Worm (Caenorhabditis elegans) whole organism, late embryonic: ENCODE results near the gene mpc-1.

Source experiments
- C08G9.2 ChIP-seq: sonication (generic microtip); optimal IDR thresholded peaks from 2 replicates; lab custom pipeline; 2016; ENCODE audit warnings: mild to moderate bottlenecking, missing genetic modification characterization, moderate library complexity, missing compliant biosample characterization
- K02D7.2 ChIP-seq: sonication (generic microtip); optimal IDR thresholded peaks from 2 replicates; lab custom pipeline; 2017; ENCODE audit warnings: mild to moderate bottlenecking, missing genetic modification characterization, missing compliant biosample characterization
- T23F11.4 ChIP-seq: fragments of 200-800 bp; sonication (Bioruptor generic); optimal IDR thresholded peaks from 2 replicates; lab custom pipeline; 2018; ENCODE audit warnings: mild to moderate bottlenecking, missing genetic modification characterization, missing compliant biosample characterization
- Y22D7AL.16 ChIP-seq: sonication (generic microtip); optimal IDR thresholded peaks from 2 replicates; lab custom pipeline; 2016; ENCODE audit warnings: missing genetic modification characterization, missing compliant biosample characterization
- ama-1 ChIP-seq: fragments of 150-350 bp; optimal IDR thresholded peaks from 2 replicates; lab custom pipeline; 2014
- ceh-14 ChIP-seq: sonication (generic microtip); optimal IDR thresholded peaks from 2 replicates; lab custom pipeline; 2016; ENCODE audit warnings: missing genotype, missing genetic modification characterization, missing compliant biosample characterization
- ceh-18 ChIP-seq: sonication (generic microtip); optimal IDR thresholded peaks from 2 replicates; lab custom pipeline; 2016; ENCODE audit warnings: missing genetic modification characterization, missing compliant biosample characterization
- ceh-2 ChIP-seq: sonication (generic microtip); optimal IDR thresholded peaks from 2 replicates; lab custom pipeline; 2016; ENCODE audit warnings: missing genotype, missing genetic modification characterization, missing compliant biosample characterization
- ceh-22 ChIP-seq: sonication (generic microtip); optimal IDR thresholded peaks from 2 replicates; lab custom pipeline; 2017; ENCODE audit warnings: missing biosample characterization, missing genetic modification characterization
- ceh-24 ChIP-seq: sonication (generic microtip); optimal IDR thresholded peaks from 2 replicates; lab custom pipeline; 2016; ENCODE audit warnings: mild to moderate bottlenecking, missing genetic modification characterization, missing compliant biosample characterization
- ceh-30 ChIP-seq: fragments of 150-350 bp; optimal IDR thresholded peaks from 2 replicates; lab custom pipeline; 2014; ENCODE audit warnings: missing biosample characterization, missing genetic modification characterization
- ceh-31 ChIP-seq: sonication (generic microtip); optimal IDR thresholded peaks from 2 replicates; lab custom pipeline; 2016; ENCODE audit warnings: missing genetic modification characterization, missing compliant biosample characterization
- ceh-34 ChIP-seq: sonication (generic microtip); optimal IDR thresholded peaks from 2 replicates; lab custom pipeline; 2016; ENCODE audit warnings: mild to moderate bottlenecking, missing genetic modification characterization, missing compliant biosample characterization
- ceh-45 ChIP-seq: fragments of 200-800 bp; sonication (Bioruptor generic); IDR thresholded peaks from 2 replicates; pipeline ENCODE4 v1.3.6; 2022; ENCODE audit warnings: missing genetic modification reagents, missing genetic modification characterization, missing compliant biosample characterization
- ceh-9 ChIP-seq: sonication (generic microtip); optimal IDR thresholded peaks from 2 replicates; lab custom pipeline; 2016; ENCODE audit warnings: mild to moderate bottlenecking, missing genetic modification characterization, inconsistent platforms, missing compliant biosample characterization
- che-1 ChIP-seq: sonication (generic microtip); optimal IDR thresholded peaks from 2 replicates; lab custom pipeline; 2016; ENCODE audit warnings: mild to moderate bottlenecking, missing genetic modification characterization, missing compliant biosample characterization
- dmd-4 ChIP-seq: sonication (generic microtip); optimal IDR thresholded peaks from 2 replicates; lab custom pipeline; 2016; ENCODE audit warnings: borderline replicate concordance, missing genetic modification characterization, missing compliant biosample characterization
- elt-4 ChIP-seq: sonication (generic microtip); optimal IDR thresholded peaks from 2 replicates; lab custom pipeline; 2016; ENCODE audit warnings: missing genetic modification characterization, missing compliant biosample characterization
- ets-4 ChIP-seq: sonication (generic microtip); optimal IDR thresholded peaks from 2 replicates; lab custom pipeline; 2016; ENCODE audit warnings: missing genetic modification characterization, missing compliant biosample characterization
- fax-1 ChIP-seq: sonication (generic microtip); optimal IDR thresholded peaks from 2 replicates; lab custom pipeline; 2016; ENCODE audit warnings: missing genotype, missing genetic modification characterization, missing compliant biosample characterization
- hlh-13 ChIP-seq: fragments of 200-800 bp; sonication (Bioruptor generic); optimal IDR thresholded peaks from 2 replicates; lab custom pipeline; 2018; ENCODE audit warnings: mild to moderate bottlenecking, missing genetic modification characterization, missing compliant biosample characterization
- hlh-6 ChIP-seq: sonication (generic microtip); optimal IDR thresholded peaks from 2 replicates; lab custom pipeline; 2016; ENCODE audit warnings: missing genotype, missing genetic modification characterization, missing compliant biosample characterization
- hlh-8 ChIP-seq: sonication (generic microtip); optimal IDR thresholded peaks from 2 replicates; lab custom pipeline; 2016; ENCODE audit warnings: missing genotype, missing genetic modification characterization, missing compliant biosample characterization
- lim-6 ChIP-seq: sonication (generic microtip); optimal IDR thresholded peaks from 2 replicates; lab custom pipeline; 2016; ENCODE audit warnings: missing genetic modification characterization, missing compliant biosample characterization
- mec-3 ChIP-seq: sonication (generic microtip); optimal IDR thresholded peaks from 2 replicates; lab custom pipeline; 2016; ENCODE audit warnings: borderline replicate concordance, missing genetic modification characterization, missing compliant biosample characterization
- nfya-1 ChIP-seq: sonication (generic microtip); optimal IDR thresholded peaks from 2 replicates; lab custom pipeline; 2017; ENCODE audit warnings: missing genetic modification characterization, mild to moderate bottlenecking, missing compliant biosample characterization, antibody characterized with exemption, moderate library complexity
- nhr-11 ChIP-seq: fragments of 150-350 bp; optimal IDR thresholded peaks from 2 replicates; lab custom pipeline; 2014; ENCODE audit warnings: missing biosample characterization, missing genetic modification characterization
- nhr-232 ChIP-seq: sonication (generic microtip); optimal IDR thresholded peaks from 2 replicates; lab custom pipeline; 2016; ENCODE audit warnings: missing genetic modification characterization, missing compliant biosample characterization
- npax-4 ChIP-seq: sonication (generic microtip); optimal IDR thresholded peaks from 2 replicates; lab custom pipeline; 2016; ENCODE audit warnings: missing genetic modification characterization, missing compliant biosample characterization
- pag-3 ChIP-seq: sonication (generic microtip); optimal IDR thresholded peaks from 2 replicates; lab custom pipeline; 2016; ENCODE audit warnings: missing compliant biosample characterization, missing genetic modification characterization, borderline replicate concordance
- pat-9 ChIP-seq: fragments of 200-800 bp; sonication (Bioruptor generic); optimal IDR thresholded peaks from 2 replicates; lab custom pipeline; 2018; ENCODE audit warnings: mild to moderate bottlenecking, missing genetic modification characterization, moderate library complexity, missing compliant biosample characterization
- pax-1 ChIP-seq: fragments of 150-350 bp; optimal IDR thresholded peaks from 2 replicates; lab custom pipeline; 2014; ENCODE audit warnings: missing biosample characterization, missing genetic modification characterization
- pha-2 ChIP-seq: sonication (generic microtip); optimal IDR thresholded peaks from 2 replicates; lab custom pipeline; 2017; ENCODE audit warnings: mild to moderate bottlenecking, missing genetic modification characterization, missing compliant biosample characterization
- pha-4 ChIP-seq: fragments of 150-350 bp; optimal IDR thresholded peaks from 2 replicates; lab custom pipeline; 2018; ENCODE audit warnings: missing biosample characterization, missing genetic modification reagents, missing genetic modification characterization
- pqm-1 ChIP-seq: sonication (generic microtip); optimal IDR thresholded peaks from 2 replicates; lab custom pipeline; 2016; ENCODE audit warnings: missing genetic modification characterization, missing compliant biosample characterization
- pros-1 ChIP-seq: fragments of 150-350 bp; optimal IDR thresholded peaks from 2 replicates; lab custom pipeline; 2014; ENCODE audit warnings: missing biosample characterization, missing genetic modification reagents, missing genetic modification characterization
- ref-2 ChIP-seq: sonication (generic microtip); optimal IDR thresholded peaks from 2 replicates; lab custom pipeline; 2016; ENCODE audit warnings: missing genetic modification characterization, missing compliant biosample characterization
- sdc-2 ChIP-seq: sonication (generic microtip); optimal IDR thresholded peaks from 2 replicates; lab custom pipeline; 2016; ENCODE audit warnings: missing genotype, missing genetic modification characterization, missing compliant biosample characterization
- sox-4 ChIP-seq: sonication (generic microtip); optimal IDR thresholded peaks from 2 replicates; lab custom pipeline; 2017; ENCODE audit warnings: mild to moderate bottlenecking, missing genetic modification characterization, inconsistent platforms, missing compliant biosample characterization
- tbx-2 ChIP-seq: sonication (generic microtip); optimal IDR thresholded peaks from 2 replicates; lab custom pipeline; 2016; ENCODE audit warnings: missing genetic modification characterization, missing compliant biosample characterization
- ttx-3 ChIP-seq: sonication (generic microtip); optimal IDR thresholded peaks from 2 replicates; lab custom pipeline; 2016; ENCODE audit warnings: missing genetic modification reagents, missing genetic modification characterization, missing compliant biosample characterization
- zip-5 ChIP-seq: sonication (generic microtip); optimal IDR thresholded peaks from 2 replicates; lab custom pipeline; 2016; ENCODE audit warnings: missing genetic modification characterization, missing compliant biosample characterization
- ztf-16 ChIP-seq: sonication (generic microtip); optimal IDR thresholded peaks from 2 replicates; lab custom pipeline; 2017; ENCODE audit warnings: missing genetic modification characterization, missing compliant biosample characterization

mpc-1 gene

DNA sequence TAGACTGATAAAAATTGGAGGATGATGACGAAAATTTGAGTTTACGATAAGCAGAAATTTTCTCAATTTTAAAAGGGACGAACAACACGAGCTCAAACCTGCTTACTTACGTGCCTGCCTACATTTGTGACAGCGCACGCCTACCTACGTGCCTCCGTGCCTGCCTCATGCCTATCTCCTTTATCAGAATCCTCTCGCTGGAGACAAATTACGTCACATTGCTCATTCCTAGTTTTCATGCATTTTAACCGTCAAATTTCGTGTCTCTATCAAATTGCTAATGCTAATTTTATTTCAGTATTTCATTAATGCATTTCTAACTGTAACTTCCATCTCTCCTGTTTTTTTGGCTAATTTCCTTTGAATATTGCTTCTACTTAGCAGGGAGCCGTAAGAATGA lies 31.9 kb upstream of the mpc-1 start, which contains the start of gene pals-27:
TSS of gene pals-27 (plus strand) at position 301 of the 400 bp plus-strand sequence.
- no peak for TF ChIP-seq hlh-13 (GFP tag; lab: Kevin White, UChicago)
- TF ChIP-seq nhr-11 (tag; lab: Kevin White, UChicago) = no peak
- no peak for TF ChIP-seq ceh-34 (tag; lab: Kevin White, UChicago)
- no peak for TF ChIP-seq ama-1 (lab: Kevin White, UChicago)
- no peak for TF ChIP-seq ttx-3
- TF ChIP-seq ceh-30 (tag; lab: Kevin White, UChicago) = no peak
- TF ChIP-seq ceh-24 (tag; lab: Kevin White, UChicago) = no peak
- no peak for TF ChIP-seq tbx-2 (tag; lab: Kevin White, UChicago)
- no peak for TF ChIP-seq nhr-232 (tag; lab: Kevin White, UChicago)
- no peak for TF ChIP-seq lim-6 (tag; lab: Kevin White, UChicago)
- no peak for TF ChIP-seq pha-4 (tag; lab: Kevin White, UChicago)
- TF ChIP-seq pat-9 = no peak
- TF ChIP-seq pag-3 (tag; lab: Kevin White, UChicago) = no peak
- TF ChIP-seq hlh-6 (tag; lab: Kevin White, UChicago) = no peak
- TF ChIP-seq T23F11.4 (GFP tag; lab: Kevin White, UChicago) = no peak
- TF ChIP-seq mec-3 (tag; lab: Kevin White, UChicago) = no peak
- TF ChIP-seq ztf-16 = no peak
- no peak for TF ChIP-seq pqm-1
- no peak for TF ChIP-seq hlh-8 (tag; lab: Kevin White, UChicago)
- TF ChIP-seq K02D7.2 = no peak

DNA sequence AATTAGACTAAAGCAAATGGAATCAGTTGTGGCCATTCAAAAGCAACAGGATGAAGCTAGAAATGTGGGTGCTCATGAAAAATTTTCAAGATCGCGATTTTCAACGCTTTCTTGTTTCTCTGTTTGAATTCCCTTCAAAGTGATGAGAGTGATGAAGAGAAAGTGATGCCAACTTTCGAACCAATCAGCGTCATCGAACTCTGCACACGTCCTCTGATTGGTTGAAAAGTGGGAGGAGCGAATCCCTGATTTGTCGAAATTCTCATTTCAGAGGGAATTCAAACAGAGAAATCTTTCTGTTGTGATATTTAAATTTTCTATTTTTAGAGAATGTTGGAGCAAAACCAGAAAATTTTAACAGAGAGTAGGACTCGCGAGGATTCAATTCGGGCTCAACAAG lies 31.1 kb upstream of the mpc-1 start:
- TF ChIP-seq nfya-1 (tag; lab: Kevin White, UChicago) (peak; percentile 76), ttx-3 (no peak)

DNA sequence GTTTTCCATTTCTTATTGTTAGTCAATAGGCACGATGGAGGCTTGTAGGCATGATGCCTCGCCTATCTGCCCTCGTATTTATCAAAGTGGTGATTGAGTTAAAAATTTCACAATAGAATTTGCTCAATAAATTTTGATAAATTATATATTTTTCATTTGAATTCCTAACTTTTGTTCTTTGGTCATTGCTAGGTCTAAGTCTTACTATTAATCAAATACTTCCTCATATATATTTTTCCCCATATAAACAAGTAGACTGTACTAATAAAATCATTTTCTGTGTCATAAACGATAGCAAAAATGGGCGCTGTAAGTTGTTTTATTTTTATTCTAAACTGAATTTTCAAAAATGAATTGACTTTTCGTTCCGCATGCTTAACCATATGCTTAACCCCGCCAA lies 28.8 kb upstream of the mpc-1 start, which contains the start of gene pals-28:
TSS of gene pals-28 (plus strand) at position 301 of the 400 bp plus-strand sequence.
- TF ChIP-seq C08G9.2 (tag; lab: Kevin White, UChicago) (no peak), che-1 (tag; lab: Kevin White, UChicago) (no peak), ref-2 (tag; lab: Kevin White, UChicago) (no peak), ceh-18 (tag; lab: Kevin White, UChicago) (no peak), sox-4 (tag; lab: Kevin White, UChicago) (no peak), ets-4 (tag; lab: Kevin White, UChicago) (no peak), ceh-2 (no peak), ceh-9 (tag; lab: Kevin White, UChicago) (no peak), ama-1 (lab: Kevin White, UChicago) (no peak), ceh-14 (no peak), pha-2 (tag; lab: Kevin White, UChicago) (no peak), dmd-4 (no peak), zip-5 (tag; lab: Kevin White, UChicago) (no peak), pax-1 (tag; lab: Kevin White, UChicago) (no peak), hlh-6 (tag; lab: Kevin White, UChicago) (no peak), pros-1 (no peak), ceh-22 (no peak)

DNA sequence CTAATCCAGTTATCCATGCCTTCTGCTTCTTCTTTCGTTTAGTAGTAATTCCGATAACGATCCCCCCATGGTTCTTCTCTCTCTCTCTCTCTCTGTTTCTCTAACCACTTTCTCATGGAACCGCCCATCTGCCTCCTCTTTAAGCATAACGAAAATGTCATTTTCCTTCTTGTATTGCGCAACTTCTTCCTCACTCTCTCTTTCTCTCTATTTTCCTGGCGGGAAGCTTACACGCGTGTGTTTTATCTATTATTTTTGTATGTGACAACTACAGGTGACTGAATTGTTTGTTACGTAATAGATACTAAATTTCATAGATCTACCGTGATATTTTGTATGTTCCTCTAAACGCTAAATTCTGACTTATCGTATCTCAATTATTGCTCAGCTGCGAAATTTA lies 22.8 kb upstream of the mpc-1 start:
- TF ChIP-seq fax-1 (no peak), ceh-22 (no peak), ceh-31 (tag; lab: Kevin White, UChicago) (no peak), npax-4 (tag; lab: Kevin White, UChicago) (no peak), sdc-2 (tag; lab: Kevin White, UChicago) (no peak), Y22D7AL.16 (no peak), elt-4 (tag; lab: Kevin White, UChicago) (no peak), ceh-30 (tag; lab: Kevin White, UChicago) (no peak), ceh-45 (no peak)
